Fruit fly (Drosophila melanogaster) whole organism, embryonic: Measurements from ENCODE around the gene r-l.
A peak's percentile ranks its signal among the peaks of the same experiment; 100 is the strongest.

Source experiments
- CG10209 ChIP-seq: fragments of 200-800 bp; sonication (Bioruptor generic); optimal IDR thresholded peaks from 3 replicates; lab custom pipeline; 2017; ENCODE audit warnings: missing biosample characterization, mild to moderate bottlenecking, missing genetic modification characterization, missing genetic modification reagents
- CG12155 ChIP-seq: fragments of 200-800 bp; sonication (Bioruptor generic); optimal IDR thresholded peaks from 3 replicates; lab custom pipeline; 2016; ENCODE audit warnings: missing biosample characterization, missing genetic modification characterization
- CG12299 ChIP-seq: fragments of 200-800 bp; sonication (Bioruptor generic); optimal IDR thresholded peaks from 2 replicates; lab custom pipeline; 2018; ENCODE audit warnings: missing biosample characterization, mild to moderate bottlenecking, missing genetic modification characterization
- CG13624 ChIP-seq: fragments of 200-800 bp; sonication (Bioruptor generic); optimal IDR thresholded peaks from 2 replicates; lab custom pipeline; 2016; ENCODE audit warnings: missing biosample characterization, missing genetic modification characterization
- CG18619 ChIP-seq: fragments of 200-800 bp; sonication (Bioruptor generic); optimal IDR thresholded peaks from 3 replicates; lab custom pipeline; 2017; ENCODE audit warnings: missing biosample characterization, mild to moderate bottlenecking, missing genetic modification characterization
- CG2875 ChIP-seq: fragments of 200-800 bp; sonication (Bioruptor generic); optimal IDR thresholded peaks from 2 replicates; lab custom pipeline; 2017; ENCODE audit warnings: missing biosample characterization, mild to moderate bottlenecking, missing genetic modification characterization, missing genetic modification reagents
- CG3163 ChIP-seq: fragments of 200-800 bp; sonication (Bioruptor generic); optimal IDR thresholded peaks from 3 replicates; lab custom pipeline; 2016; ENCODE audit warnings: missing biosample characterization, missing genetic modification characterization
- CG32532 ChIP-seq: fragments of 200-800 bp; sonication (Bioruptor generic); IDR thresholded peaks from 2 replicates; pipeline ENCODE4 v1.3.6; 2022; ENCODE audit warnings: missing biosample characterization, missing genetic modification characterization
- CG3726 ChIP-seq: fragments of 200-800 bp; sonication (Bioruptor generic); IDR thresholded peaks from 3 replicates; pipeline ENCODE4, ENCODE4 v1.3.6; 2022; ENCODE audit warnings: missing biosample characterization, missing genetic modification characterization
- CG42726 ChIP-seq: fragments of 200-800 bp; sonication (Bioruptor generic); IDR thresholded peaks from 2 replicates; pipeline ENCODE4 v1.3.6; 2022; ENCODE audit warnings: missing biosample characterization, missing genetic modification characterization; ENCODE audit not compliant: partially characterized antibody
- CG4328 ChIP-seq: fragments of 200-800 bp; sonication (Bioruptor generic); optimal IDR thresholded peaks from 3 replicates; lab custom pipeline; 2017; ENCODE audit warnings: missing biosample characterization, missing genetic modification reagents, missing genetic modification characterization
- CG43689 ChIP-seq: fragments of 200-800 bp; sonication (Bioruptor generic); IDR thresholded peaks from 2 replicates; pipeline ENCODE4 v1.3.6; 2022; ENCODE audit warnings: missing biosample characterization, missing genetic modification characterization
- CG4617 ChIP-seq: fragments of 200-800 bp; sonication (Bioruptor generic); optimal IDR thresholded peaks from 3 replicates; lab custom pipeline; 2016; ENCODE audit warnings: missing biosample characterization, missing genetic modification characterization, borderline replicate concordance
- CG4707 ChIP-seq: fragments of 200-800 bp; sonication (Bioruptor generic); optimal IDR thresholded peaks from 2 replicates; lab custom pipeline; 2018; ENCODE audit warnings: missing biosample characterization, mild to moderate bottlenecking, missing genetic modification characterization, moderate library complexity
- CG7928 ChIP-seq: fragments of 200-800 bp; sonication (Bioruptor generic); optimal IDR thresholded peaks from 2 replicates; lab custom pipeline; 2017; ENCODE audit warnings: missing biosample characterization, mild to moderate bottlenecking, missing genetic modification characterization
- CG8089 ChIP-seq: fragments of 200-800 bp; sonication (Bioruptor generic); optimal IDR thresholded peaks from 3 replicates; lab custom pipeline; 2016; ENCODE audit warnings: missing biosample characterization, missing genetic modification characterization
- Camta ChIP-seq: fragments of 200-800 bp; sonication (Bioruptor generic); optimal IDR thresholded peaks from 2 replicates; lab custom pipeline; 2016; ENCODE audit warnings: missing biosample characterization, missing genetic modification characterization
- D19A ChIP-seq: fragments of 200-800 bp; optimal IDR thresholded peaks from 3 replicates; lab custom pipeline; 2019; ENCODE audit warnings: missing biosample characterization, mild to moderate bottlenecking, missing genetic modification characterization, moderate library complexity
- Dref ChIP-seq: fragments of 200-800 bp; sonication (Bioruptor generic); IDR thresholded peaks from 2 replicates; pipeline ENCODE4 v1.3.6; 2022; ENCODE audit warnings: missing biosample characterization, missing genetic modification characterization
- Jarid2 ChIP-seq: fragments of 200-800 bp; sonication (Bioruptor generic); optimal IDR thresholded peaks from 3 replicates; lab custom pipeline; 2017; ENCODE audit warnings: mild to moderate bottlenecking, missing biosample characterization, missing genetic modification reagents, missing genetic modification characterization
- Mes4 ChIP-seq: fragments of 200-800 bp; sonication (Bioruptor generic); optimal IDR thresholded peaks from 2 replicates; lab custom pipeline; 2016; ENCODE audit warnings: missing biosample characterization, missing genetic modification characterization
- Neu2 ChIP-seq: fragments of 200-800 bp; sonication (Bioruptor generic); optimal IDR thresholded peaks from 3 replicates; lab custom pipeline; 2016; ENCODE audit warnings: missing biosample characterization, missing genetic modification characterization, borderline replicate concordance
- Nf-YC ChIP-seq: fragments of 200-800 bp; optimal IDR thresholded peaks from 3 replicates; lab custom pipeline; 2019; ENCODE audit warnings: missing biosample characterization, mild to moderate bottlenecking, missing genetic modification characterization, moderate library complexity
- Oaz ChIP-seq: fragments of 200-800 bp; sonication (Bioruptor generic); IDR thresholded peaks from 2 replicates; pipeline ENCODE4 v1.3.6; 2022; ENCODE audit warnings: missing biosample characterization, missing genetic modification characterization
- Rfx ChIP-seq: fragments of 200-800 bp; sonication (Bioruptor generic); IDR thresholded peaks from 2 replicates; pipeline ENCODE4 v1.3.6; 2022; ENCODE audit warnings: missing biosample characterization, missing genetic modification characterization
- Side ChIP-seq: fragments of 200-800 bp; sonication (Bioruptor generic); optimal IDR thresholded peaks from 2 replicates; lab custom pipeline; 2016; ENCODE audit warnings: missing biosample characterization, missing genetic modification characterization
- Trl ChIP-seq, 3 experiments: fragments of >200 bp in 2 of 3; fragments of 200-800 bp in 1 of 3; sonication (Bioruptor generic) in 1 of 3; optimal IDR thresholded peaks; 2 replicates in 1 of 3; 3 replicates in 2 of 3; lab custom pipeline; 2016 to 2017; ENCODE audit warnings: missing biosample characterization in 1 of 3, missing genetic modification characterization in 1 of 3
- Xbp1 ChIP-seq: fragments of 200-800 bp; sonication (Bioruptor generic); optimal IDR thresholded peaks from 3 replicates; lab custom pipeline; 2016; ENCODE audit warnings: missing biosample characterization, mild to moderate bottlenecking, missing genetic modification characterization
- ash1 ChIP-seq: fragments of 200-800 bp; sonication (Bioruptor generic); optimal IDR thresholded peaks from 2 replicates; lab custom pipeline; 2018; ENCODE audit warnings: missing biosample characterization, mild to moderate bottlenecking, missing genetic modification characterization
- btn ChIP-seq: fragments of 200-800 bp; sonication (Bioruptor generic); optimal IDR thresholded peaks from 2 replicates; lab custom pipeline; 2016; ENCODE audit warnings: missing biosample characterization, missing genetic modification characterization
- cg ChIP-seq: fragments of 200-800 bp; sonication (Bioruptor generic); optimal IDR thresholded peaks from 3 replicates; lab custom pipeline; 2019; ENCODE audit warnings: missing biosample characterization, mild to moderate bottlenecking, missing genetic modification characterization, moderate library complexity
- chn ChIP-seq: fragments of 200-800 bp; sonication (Bioruptor generic); optimal IDR thresholded peaks from 2 replicates; lab custom pipeline; 2016; ENCODE audit warnings: missing biosample characterization, missing genetic modification characterization
- dmrt99B ChIP-seq: fragments of 200-800 bp; sonication (Bioruptor generic); optimal IDR thresholded peaks from 2 replicates; lab custom pipeline; 2018; ENCODE audit warnings: missing biosample characterization, mild to moderate bottlenecking, missing genetic modification characterization, moderate library complexity
- emc ChIP-seq: fragments of 200-800 bp; sonication (Bioruptor generic); optimal IDR thresholded peaks from 2 replicates; lab custom pipeline; 2016; ENCODE audit warnings: missing biosample characterization, missing genetic modification characterization
- eyg ChIP-seq: fragments of 200-800 bp; sonication (Bioruptor generic); optimal IDR thresholded peaks from 3 replicates; lab custom pipeline; 2016; ENCODE audit warnings: missing biosample characterization, missing genetic modification characterization
- hb ChIP-seq: fragments of 200-800 bp; sonication (Bioruptor generic); IDR thresholded peaks from 3 replicates; pipeline ENCODE4 v1.3.6; 2022; ENCODE audit warnings: missing biosample characterization, missing genetic modification characterization; ENCODE audit not compliant: partially characterized antibody
- her ChIP-seq: fragments of 200-800 bp; sonication (Bioruptor generic); optimal IDR thresholded peaks from 2 replicates; lab custom pipeline; 2016; ENCODE audit warnings: missing biosample characterization, missing genetic modification characterization
- nom ChIP-seq: fragments of 200-800 bp; sonication (Bioruptor generic); optimal IDR thresholded peaks from 2 replicates; lab custom pipeline; 2017; ENCODE audit warnings: missing biosample characterization, missing genetic modification characterization, mild to moderate bottlenecking, moderate library complexity, missing genetic modification reagents
- oc ChIP-seq: fragments of 200-800 bp; sonication (Bioruptor generic); optimal IDR thresholded peaks from 2 replicates; lab custom pipeline; 2018; ENCODE audit warnings: missing biosample characterization, mild to moderate bottlenecking, missing genetic modification characterization, moderate library complexity
- prd ChIP-seq, 3 experiments: fragments of >200 bp in 2 of 3; fragments of 200-800 bp in 1 of 3; sonication (Bioruptor generic) in 1 of 3; optimal IDR thresholded peaks in 2 of 3; IDR thresholded peaks in 1 of 3; 2 replicates in 2 of 3; 3 replicates in 1 of 3; pipeline versions ENCODE4 v1.3.6 to Lab custom; 2017 to 2022; ENCODE audit warnings: missing biosample characterization in 1 of 3, missing genetic modification characterization in 1 of 3
- pzg ChIP-seq: fragments of 200-800 bp; sonication (Bioruptor generic); optimal IDR thresholded peaks from 3 replicates; lab custom pipeline; 2018; ENCODE audit warnings: missing biosample characterization, mild to moderate bottlenecking, missing genetic modification characterization, moderate library complexity
- rib ChIP-seq: fragments of 200-800 bp; sonication (Bioruptor generic); IDR thresholded peaks from 2 replicates; pipeline ENCODE4 v1.3.6; 2022; ENCODE audit warnings: missing biosample characterization, missing genetic modification characterization
- sd ChIP-seq: fragments of 200-800 bp; sonication (Bioruptor generic); optimal IDR thresholded peaks from 3 replicates; lab custom pipeline; 2018; ENCODE audit warnings: missing biosample characterization, mild to moderate bottlenecking, missing genetic modification characterization, moderate library complexity
- stc ChIP-seq: fragments of 200-800 bp; sonication (Bioruptor generic); IDR thresholded peaks from 2 replicates; pipeline ENCODE4 v1.3.6; 2022; ENCODE audit warnings: missing biosample characterization, missing genetic modification characterization
- sug ChIP-seq: fragments of 200-800 bp; optimal IDR thresholded peaks from 2 replicates; lab custom pipeline; 2019; ENCODE audit warnings: missing biosample characterization, mild to moderate bottlenecking, missing genetic modification characterization, moderate library complexity
- tna ChIP-seq: fragments of 200-800 bp; sonication (Bioruptor generic); IDR thresholded peaks from 2 replicates; pipeline ENCODE4 v1.3.6; 2022; ENCODE audit warnings: missing biosample characterization, missing genetic modification characterization; ENCODE audit not compliant: partially characterized antibody

Gene r-l

DNA sequence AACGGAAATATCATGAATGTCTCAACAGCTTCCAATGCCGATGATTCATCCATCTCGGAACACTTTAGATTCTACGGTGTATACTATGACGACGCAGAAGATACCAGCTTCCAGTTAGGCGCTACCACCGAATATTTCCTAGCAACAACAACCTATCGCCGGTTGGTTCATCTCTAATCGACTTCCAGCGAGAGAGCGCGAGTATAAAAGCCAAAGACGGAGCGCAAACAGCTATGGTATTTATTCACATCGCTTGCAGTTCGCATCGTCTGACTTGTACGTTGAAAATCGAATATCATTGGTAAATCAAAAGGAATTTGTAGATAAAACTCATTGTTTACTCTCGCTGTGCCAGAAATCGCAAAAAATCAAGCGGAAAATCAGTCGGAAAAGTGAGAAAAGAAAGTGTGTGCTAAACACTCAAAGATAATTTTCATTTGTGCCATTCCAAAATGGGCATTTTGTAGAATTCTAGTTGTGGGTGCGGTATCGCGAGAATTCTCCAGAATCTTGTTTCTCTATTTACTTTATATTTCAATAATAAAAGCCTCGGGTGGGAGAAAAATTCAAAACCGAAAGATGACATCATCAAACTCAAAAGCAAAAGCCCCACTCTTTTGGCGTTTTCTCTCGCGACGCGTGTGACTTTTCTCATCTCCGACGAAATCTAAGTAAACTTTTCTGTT is 8.0 kb downstream of the r-l start, which contains the start of gene AnxB9 (continued):
- no peak for TF ChIP-seq Camta (GFP tag; lab: Kevin White, UChicago)
- TF ChIP-seq her (GFP tag; lab: Kevin White, UChicago) = peak; percentile 56
- peak; percentile 38 for TF ChIP-seq chn (GFP tag; lab: Kevin White, UChicago)
- peak; percentile 6 for TF ChIP-seq CG18619 (GFP tag; lab: Kevin White, UChicago)
- TF ChIP-seq prd (optimal IDR thresholded peaks at IDR 0.05; lab: Kevin White, UChicago) = no peak
- TF ChIP-seq prd (GFP tag; IDR thresholded peaks at IDR 0.05; lab: Robert Waterston, UW) = 0 out of 3 replicates have a peak, but pooled peaks have one; percentile 11
- peak; percentile 40 for TF ChIP-seq CG4617 (GFP tag; lab: Kevin White, UChicago)
- TF ChIP-seq dmrt99B = peak; percentile 7
- no peak for TF ChIP-seq CG2875 (GFP tag; lab: Kevin White, UChicago)
- TF ChIP-seq CG12155 (GFP tag; lab: Kevin White, UChicago) = peak; percentile 46
- no peak for TF ChIP-seq CG43689
- no peak for TF ChIP-seq emc (GFP tag; lab: Kevin White, UChicago)
- peak; percentile 84 for TF ChIP-seq Jarid2
- peak; percentile 42 for TF ChIP-seq Side (GFP tag; lab: Kevin White, UChicago)
- peak; percentile 50; the same call in 1 of the 2 replicates for TF ChIP-seq stc (GFP tag; lab: Robert Waterston, UW)
- no peak for TF ChIP-seq CG7928
- peak; percentile 52 for TF ChIP-seq Dref
- peak; percentile 30 for TF ChIP-seq CG4707 (GFP tag; lab: Kevin White, UChicago)
- peak; percentile 5 for TF ChIP-seq Xbp1 (GFP tag; lab: Kevin White, UChicago)
- TF ChIP-seq CG3163 (GFP tag; lab: Kevin White, UChicago) = peak; percentile 43
- TF ChIP-seq CG42726 (GFP tag; lab: Robert Waterston, UW) = peak; percentile 77; the same call in 1 of the 2 replicates
- TF ChIP-seq pzg (GFP tag; lab: Kevin White, UChicago) = peak; percentile 44
- TF ChIP-seq CG13624 (GFP tag; lab: Kevin White, UChicago) = peak; percentile 78
- peak; percentile 32 for TF ChIP-seq CG12299 (tag; lab: Kevin White, UChicago)
- TF ChIP-seq oc (tag; lab: Kevin White, UChicago) = peak; percentile 13
- peak; percentile 41 for TF ChIP-seq tna (GFP tag; lab: Robert Waterston, UW)
- TF ChIP-seq Neu2 = no peak
- peak; percentile 59; the same call in 1 of the 2 replicates for TF ChIP-seq CG32532
- peak; percentile 4 for TF ChIP-seq D19A
- no peak for TF ChIP-seq btn (GFP tag; lab: Kevin White, UChicago)

DNA sequence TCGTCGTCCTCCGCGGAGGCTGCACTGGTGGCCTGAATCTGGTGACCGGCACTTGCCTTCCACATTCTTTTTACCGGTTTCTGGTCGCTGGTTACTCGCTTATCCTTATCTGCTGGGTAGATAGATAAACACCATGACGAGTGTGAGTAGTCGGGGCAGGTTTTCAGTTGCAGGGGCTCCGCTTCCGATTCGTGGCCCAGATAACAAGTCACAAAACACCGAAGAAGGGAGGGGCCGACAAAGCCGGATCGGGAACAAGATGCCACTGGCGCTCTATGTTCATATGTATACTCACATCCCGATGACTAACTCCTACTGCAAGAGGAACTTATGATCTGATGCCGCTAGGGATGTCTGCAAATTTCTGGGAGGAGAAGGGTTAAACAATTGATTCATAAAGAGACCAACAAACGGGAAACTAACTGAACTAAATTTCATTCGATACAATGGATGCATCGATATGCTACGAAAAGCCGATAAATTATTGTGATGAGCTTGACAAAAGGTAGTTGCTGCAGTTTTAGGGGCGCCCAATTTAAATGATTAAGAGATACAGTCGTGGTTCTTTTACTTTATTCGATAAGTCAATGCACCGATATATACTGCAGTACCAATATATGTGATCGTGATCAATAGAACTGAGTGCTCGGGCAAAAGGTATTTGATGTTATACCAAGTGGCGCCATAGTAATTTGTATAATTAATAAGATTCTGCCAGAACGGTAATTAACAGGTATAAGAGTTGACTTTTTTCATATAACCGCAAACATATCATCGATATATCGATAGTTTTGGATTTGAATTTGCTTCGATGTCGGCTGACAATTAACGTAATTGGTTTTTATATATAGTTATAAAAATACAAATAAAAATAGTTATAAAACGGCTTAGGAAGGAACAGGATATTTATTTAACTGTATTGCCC is 8.9 kb downstream of the r-l start, which contains the start of gene Cortactin:
Gene Cortactin, minus strand, starts transcription at position 472 of the 925 bp plus-strand sequence.
- TF ChIP-seq nom (GFP tag; lab: Kevin White, UChicago) = peak; percentile 18
- peak; percentile 42; the same call in 1 of the 2 replicates for TF ChIP-seq Rfx (GFP tag; lab: Robert Waterston, UW)
- TF ChIP-seq Nf-YC (tag; lab: Kevin White, UChicago) = peak; percentile 58
- TF ChIP-seq CG3726 (GFP tag; lab: Robert Waterston, UW) = no peak
- no peak for TF ChIP-seq ash1 (GFP tag; lab: Kevin White, UChicago)
- no peak for TF ChIP-seq CG10209 (GFP tag; lab: Kevin White, UChicago)
- no peak for TF ChIP-seq Oaz (GFP tag; lab: Robert Waterston, UW)
- no peak for TF ChIP-seq Trl (optimal IDR thresholded peaks at IDR 0.05; lab: Kevin White, UChicago)
- no peak for TF ChIP-seq Trl (GFP tag; optimal IDR thresholded peaks at IDR 0.05; lab: Kevin White, UChicago)
- TF ChIP-seq cg (GFP tag; lab: Kevin White, UChicago) = no peak
- TF ChIP-seq CG8089 (GFP tag; lab: Kevin White, UChicago) = no peak
- no peak for TF ChIP-seq Mes4 (GFP tag; lab: Kevin White, UChicago)
- TF ChIP-seq sug = peak; percentile 32
- TF ChIP-seq rib = 0 out of 2 replicates have a peak, but pooled peaks have one; percentile 15
- TF ChIP-seq sd = no peak
- TF ChIP-seq eyg = no peak
- TF ChIP-seq Side (GFP tag; lab: Kevin White, UChicago) = no peak
- no peak for TF ChIP-seq CG18619 (GFP tag; lab: Kevin White, UChicago)
- no peak for TF ChIP-seq CG4328
- peak; percentile 89 for TF ChIP-seq hb (GFP tag; lab: Robert Waterston, UW)
